Fruit fly (Drosophila melanogaster) whole organism, embryonic: ENCODE results near the gene Cda5.
A peak's percentile ranks its signal among the peaks of the same experiment; 100 is the strongest.

Experiments used
- Adf1 ChIP-seq: fragments of 200-800 bp; sonication (Bioruptor generic); IDR thresholded peaks from 2 replicates; pipeline ENCODE4 v1.3.6; 2022; ENCODE audit warnings: missing biosample characterization, missing genetic modification characterization
- BtbVII ChIP-seq: fragments of 200-800 bp; sonication (Bioruptor generic); optimal IDR thresholded peaks from 3 replicates; lab custom pipeline; 2017; ENCODE audit warnings: missing biosample characterization, mild to moderate bottlenecking, missing genetic modification characterization
- CG10274 ChIP-seq: fragments of 200-800 bp; sonication (Bioruptor generic); optimal IDR thresholded peaks from 3 replicates; lab custom pipeline; 2017; ENCODE audit warnings: missing biosample characterization, mild to moderate bottlenecking, missing genetic modification characterization
- CG10959 ChIP-seq: fragments of 200-800 bp; sonication (Bioruptor generic); IDR thresholded peaks from 2 replicates; pipeline ENCODE4 v1.3.6; 2022; ENCODE audit warnings: missing biosample characterization, missing genetic modification characterization
- CG11093 ChIP-seq: fragments of 200-800 bp; sonication (Bioruptor generic); IDR thresholded peaks from 3 replicates; pipeline ENCODE4 v1.3.6; 2022; ENCODE audit warnings: missing biosample characterization, missing genetic modification characterization
- CG13894 ChIP-seq: fragments of 200-800 bp; sonication (Bioruptor generic); optimal IDR thresholded peaks from 3 replicates; lab custom pipeline; 2018; ENCODE audit warnings: missing biosample characterization, mild to moderate bottlenecking, missing genetic modification characterization, moderate library complexity
- CG14710 ChIP-seq: fragments of 200-800 bp; sonication (Bioruptor generic); optimal IDR thresholded peaks from 3 replicates; lab custom pipeline; 2019; ENCODE audit warnings: missing biosample characterization, mild to moderate bottlenecking, missing genetic modification characterization, moderate library complexity
- CG14965 ChIP-seq: fragments of 200-800 bp; sonication (Bioruptor generic); optimal IDR thresholded peaks from 2 replicates; lab custom pipeline; 2016; ENCODE audit warnings: missing biosample characterization, missing genetic modification characterization, borderline replicate concordance
- CG15011 ChIP-seq: fragments of 200-800 bp; sonication (Bioruptor generic); optimal IDR thresholded peaks from 3 replicates; lab custom pipeline; 2018; ENCODE audit warnings: missing biosample characterization, mild to moderate bottlenecking, missing genetic modification characterization
- CG1529 ChIP-seq: fragments of 200-800 bp; sonication (Bioruptor generic); optimal IDR thresholded peaks from 3 replicates; lab custom pipeline; 2018; ENCODE audit warnings: missing biosample characterization, missing genetic modification characterization
- CG17361 ChIP-seq: fragments of 200-800 bp; sonication (Bioruptor generic); IDR thresholded peaks from 3 replicates; pipeline ENCODE4 v1.3.6; 2022; ENCODE audit warnings: missing biosample characterization, missing genetic modification characterization
- CG17568 ChIP-seq: fragments of 200-800 bp; sonication (Bioruptor generic); optimal IDR thresholded peaks from 2 replicates; lab custom pipeline; 2018; ENCODE audit warnings: missing biosample characterization, mild to moderate bottlenecking, missing genetic modification characterization, moderate library complexity
- CG17612 ChIP-seq: fragments of 200-800 bp; sonication (Bioruptor generic); IDR thresholded peaks from 2 replicates; pipeline ENCODE4 v1.3.6; 2022; ENCODE audit warnings: missing biosample characterization, missing genetic modification characterization
- CG5180 ChIP-seq: fragments of 200-800 bp; sonication (Bioruptor generic); optimal IDR thresholded peaks from 3 replicates; lab custom pipeline; 2017; ENCODE audit warnings: missing biosample characterization, missing genetic modification characterization, mild to moderate bottlenecking, moderate library complexity, missing genetic modification reagents
- CG6689 ChIP-seq: fragments of 200-800 bp; sonication (Bioruptor generic); IDR thresholded peaks from 2 replicates; pipeline ENCODE4 v1.3.6; 2022; ENCODE audit warnings: missing biosample characterization, missing genetic modification characterization
- CG8089 ChIP-seq: fragments of 200-800 bp; sonication (Bioruptor generic); optimal IDR thresholded peaks from 3 replicates; lab custom pipeline; 2016; ENCODE audit warnings: missing biosample characterization, missing genetic modification characterization
- CG9727 ChIP-seq: fragments of 200-800 bp; sonication (Bioruptor generic); optimal IDR thresholded peaks from 3 replicates; lab custom pipeline; 2017; ENCODE audit warnings: missing biosample characterization, mild to moderate bottlenecking, missing genetic modification characterization
- D19A ChIP-seq: fragments of 200-800 bp; optimal IDR thresholded peaks from 3 replicates; lab custom pipeline; 2019; ENCODE audit warnings: missing biosample characterization, mild to moderate bottlenecking, missing genetic modification characterization, moderate library complexity
- Dad ChIP-seq: fragments of 200-800 bp; sonication (Bioruptor generic); optimal IDR thresholded peaks from 3 replicates; lab custom pipeline; 2016; ENCODE audit warnings: missing biosample characterization, missing genetic modification characterization
- Dip2 ChIP-seq: fragments of 200-800 bp; sonication (Bioruptor generic); IDR thresholded peaks from 2 replicates; pipeline ENCODE4 v1.3.6; 2022; ENCODE audit warnings: missing biosample characterization, missing genetic modification characterization
- Doc2 ChIP-seq: fragments of 200-800 bp; sonication (Bioruptor generic); IDR thresholded peaks from 2 replicates; pipeline ENCODE4 v1.3.6; 2022; ENCODE audit warnings: missing biosample characterization, missing genetic modification characterization
- Fer2 ChIP-seq: fragments of 200-800 bp; sonication (Bioruptor generic); optimal IDR thresholded peaks from 2 replicates; lab custom pipeline; 2018; ENCODE audit warnings: missing biosample characterization, mild to moderate bottlenecking, missing genetic modification characterization, moderate library complexity
- HLH3B ChIP-seq: fragments of 200-800 bp; sonication (Bioruptor generic); IDR thresholded peaks from 2 replicates; pipeline ENCODE4 v1.3.6; 2022; ENCODE audit warnings: missing biosample characterization, missing genetic modification characterization
- HLH54F ChIP-seq: fragments of 200-800 bp; sonication (Bioruptor generic); optimal IDR thresholded peaks from 3 replicates; lab custom pipeline; 2016; ENCODE audit warnings: missing biosample characterization, missing genetic modification characterization
- Hand ChIP-seq: fragments of 200-800 bp; sonication (Bioruptor generic); optimal IDR thresholded peaks from 2 replicates; lab custom pipeline; 2017; ENCODE audit warnings: mild to moderate bottlenecking, missing biosample characterization, missing genetic modification reagents, missing genetic modification characterization
- Hr39 ChIP-seq: fragments of >200 bp; optimal IDR thresholded peaks from 2 replicates; lab custom pipeline; 2017
- Jarid2 ChIP-seq: fragments of 200-800 bp; sonication (Bioruptor generic); optimal IDR thresholded peaks from 3 replicates; lab custom pipeline; 2017; ENCODE audit warnings: mild to moderate bottlenecking, missing biosample characterization, missing genetic modification reagents, missing genetic modification characterization
- Mrtf ChIP-seq: fragments of 200-800 bp; sonication (Bioruptor generic); IDR thresholded peaks from 3 replicates; pipeline ENCODE4 v1.3.6; 2022; ENCODE audit warnings: missing biosample characterization, missing genetic modification characterization
- NC2β ChIP-seq: fragments of 200-800 bp; sonication (Bioruptor generic); optimal IDR thresholded peaks from 2 replicates; lab custom pipeline; 2016; ENCODE audit warnings: missing biosample characterization, missing genetic modification characterization
- Nf-YB ChIP-seq: fragments of 200-800 bp; sonication (Bioruptor generic); optimal IDR thresholded peaks from 3 replicates; lab custom pipeline; 2019; ENCODE audit warnings: missing biosample characterization, mild to moderate bottlenecking, missing genetic modification characterization, moderate library complexity
- Oli ChIP-seq: fragments of 200-800 bp; sonication (Bioruptor generic); optimal IDR thresholded peaks from 2 replicates; lab custom pipeline; 2018; ENCODE audit warnings: missing biosample characterization, mild to moderate bottlenecking, missing genetic modification characterization, moderate library complexity
- Optix ChIP-seq: fragments of 200-800 bp; sonication (Bioruptor generic); IDR thresholded peaks from 3 replicates; pipeline ENCODE4 v1.3.6; 2022; ENCODE audit warnings: missing biosample characterization, missing genetic modification characterization
- ap ChIP-seq: fragments of 200-800 bp; sonication (Bioruptor generic); IDR thresholded peaks from 2 replicates; pipeline ENCODE4 v1.3.6; 2022; ENCODE audit warnings: missing biosample characterization, missing genetic modification characterization
- az2 ChIP-seq: fragments of 200-800 bp; sonication (Bioruptor generic); optimal IDR thresholded peaks from 3 replicates; lab custom pipeline; 2016; ENCODE audit warnings: missing biosample characterization, missing genetic modification characterization
- bcd ChIP-seq: fragments of 200-800 bp; sonication (Bioruptor generic); optimal IDR thresholded peaks from 2 replicates; lab custom pipeline; 2017; ENCODE audit warnings: missing biosample characterization, mild to moderate bottlenecking, missing genetic modification characterization
- cato ChIP-seq: fragments of 200-800 bp; sonication (Bioruptor generic); optimal IDR thresholded peaks from 2 replicates; lab custom pipeline; 2016; ENCODE audit warnings: missing biosample characterization, missing genetic modification characterization, borderline replicate concordance
- ftz-f1 ChIP-seq: fragments of 200-800 bp; sonication (Bioruptor generic); optimal IDR thresholded peaks from 2 replicates; lab custom pipeline; 2016; ENCODE audit warnings: missing biosample characterization, missing genetic modification characterization
- gem ChIP-seq: fragments of 200-800 bp; sonication (Bioruptor generic); optimal IDR thresholded peaks from 2 replicates; lab custom pipeline; 2019; ENCODE audit warnings: missing biosample characterization, mild to moderate bottlenecking, missing genetic modification characterization, moderate library complexity
- klu ChIP-seq: fragments of 200-800 bp; sonication (Bioruptor generic); IDR thresholded peaks from 2 replicates; pipeline ENCODE4 v1.3.6; 2022; ENCODE audit warnings: missing biosample characterization, missing genetic modification characterization
- luna ChIP-seq: fragments of 200-800 bp; sonication (Bioruptor generic); optimal IDR thresholded peaks from 2 replicates; lab custom pipeline; 2016; ENCODE audit warnings: missing biosample characterization, missing genetic modification characterization
- maf-S ChIP-seq: fragments of 200-800 bp; sonication (Bioruptor generic); optimal IDR thresholded peaks from 2 replicates; lab custom pipeline; 2016; ENCODE audit warnings: missing biosample characterization, missing genetic modification characterization
- mld ChIP-seq: fragments of 200-800 bp; sonication (Bioruptor generic); IDR thresholded peaks from 3 replicates; pipeline ENCODE4 v1.3.6; 2022; ENCODE audit warnings: missing biosample characterization, missing genetic modification characterization; ENCODE audit not compliant: partially characterized antibody
- nmo ChIP-seq: fragments of 200-800 bp; sonication (Bioruptor generic); optimal IDR thresholded peaks from 2 replicates; lab custom pipeline; 2018; ENCODE audit warnings: missing biosample characterization, mild to moderate bottlenecking, missing genetic modification characterization, moderate library complexity
- oc ChIP-seq: fragments of 200-800 bp; sonication (Bioruptor generic); optimal IDR thresholded peaks from 2 replicates; lab custom pipeline; 2018; ENCODE audit warnings: missing biosample characterization, mild to moderate bottlenecking, missing genetic modification characterization, moderate library complexity
- otp ChIP-seq: fragments of 200-800 bp; sonication (Bioruptor generic); IDR thresholded peaks from 3 replicates; pipeline ENCODE4, ENCODE4 v1.3.6; 2022; ENCODE audit warnings: missing biosample characterization, missing genetic modification characterization
- pho ChIP-seq: fragments of 200-800 bp; sonication (Bioruptor generic); optimal IDR thresholded peaks from 2 replicates; lab custom pipeline; 2016; ENCODE audit warnings: missing biosample characterization, missing genetic modification characterization
- phol ChIP-seq: fragments of 200-800 bp; sonication (Bioruptor generic); optimal IDR thresholded peaks from 3 replicates; lab custom pipeline; 2018; ENCODE audit warnings: missing biosample characterization, mild to moderate bottlenecking, missing genetic modification characterization, moderate library complexity
- prd ChIP-seq, 3 experiments: fragments of >200 bp in 2 of 3; fragments of 200-800 bp in 1 of 3; sonication (Bioruptor generic) in 1 of 3; optimal IDR thresholded peaks in 2 of 3; IDR thresholded peaks in 1 of 3; 2 replicates in 2 of 3; 3 replicates in 1 of 3; pipeline versions ENCODE4 v1.3.6 to Lab custom; 2017 to 2022; ENCODE audit warnings: missing biosample characterization in 1 of 3, missing genetic modification characterization in 1 of 3
- ro ChIP-seq: fragments of 200-800 bp; sonication (Bioruptor generic); IDR thresholded peaks from 2 replicates; pipeline ENCODE4 v1.3.6; 2022; ENCODE audit warnings: missing biosample characterization, missing genetic modification characterization
- shn ChIP-seq: fragments of 200-800 bp; sonication (Bioruptor generic); optimal IDR thresholded peaks from 3 replicates; lab custom pipeline; 2016; ENCODE audit warnings: missing biosample characterization, missing genetic modification characterization
- sisA ChIP-seq: fragments of 200-800 bp; sonication (Bioruptor generic); IDR thresholded peaks from 2 replicates; pipeline ENCODE4 v1.3.6; 2022; ENCODE audit warnings: missing biosample characterization, missing genetic modification characterization
- wek ChIP-seq: fragments of 200-800 bp; sonication (Bioruptor generic); optimal IDR thresholded peaks from 3 replicates; lab custom pipeline; 2018; ENCODE audit warnings: missing biosample characterization, mild to moderate bottlenecking, missing genetic modification characterization, moderate library complexity

The Cda5 gene

dm6 chr2L:81198-81597 is 16.0 kb upstream of the Cda5 start (continued):
- TF ChIP-seq wek (GFP tag; lab: Kevin White, UChicago) (peak; percentile 79), Doc2 (GFP tag; lab: Robert Waterston, UW) (no peak), D19A (tag; lab: Kevin White, UChicago) (no peak), az2 (GFP tag; lab: Kevin White, UChicago) (no peak), CG10959 (GFP tag; lab: Robert Waterston, UW) (no peak), pho (GFP tag; lab: Kevin White, UChicago) (no peak), NC2β (GFP tag; lab: Kevin White, UChicago) (no peak), CG17568 (peak; percentile 72), Dip2 (GFP tag; lab: Robert Waterston, UW) (no peak), shn (GFP tag; lab: Kevin White, UChicago) (no peak), CG5180 (GFP tag; lab: Kevin White, UChicago) (peak; percentile 57), ftz-f1 (no peak), otp (peak; percentile 10; the same call in 1 of the 3 replicates), bcd (GFP tag; lab: Kevin White, UChicago) (no peak), prd (optimal IDR thresholded peaks at IDR 0.05; lab: Kevin White, UChicago) (no peak), prd (GFP tag; IDR thresholded peaks at IDR 0.05; lab: Robert Waterston, UW) (no peak), Fer2 (no peak), CG13894 (no peak), klu (GFP tag; lab: Robert Waterston, UW) (no peak), maf-S (GFP tag; lab: Kevin White, UChicago) (no peak), cato (GFP tag; lab: Kevin White, UChicago) (no peak), Jarid2 (GFP tag; lab: Kevin White, UChicago) (no peak), nmo (GFP tag; lab: Kevin White, UChicago) (no peak), CG6689 (GFP tag; lab: Robert Waterston, UW) (no peak), sisA (GFP tag; lab: Robert Waterston, UW) (no peak), HLH3B (GFP tag; lab: Robert Waterston, UW) (no peak; the same call in 1 of the 2 replicates), Mrtf (GFP tag; lab: Robert Waterston, UW) (no peak), ap (no peak), phol (tag; lab: Kevin White, UChicago) (no peak), luna (GFP tag; lab: Kevin White, UChicago) (no peak), CG17612 (GFP tag; lab: Robert Waterston, UW) (no peak), CG10274 (GFP tag; lab: Kevin White, UChicago) (peak; percentile 19), HLH54F (GFP tag; lab: Kevin White, UChicago) (no peak), Dad (GFP tag; lab: Kevin White, UChicago) (no peak), Hr39 (no peak), CG8089 (GFP tag; lab: Kevin White, UChicago) (no peak), Adf1 (GFP tag; lab: Robert Waterston, UW) (no peak), BtbVII (GFP tag; lab: Kevin White, UChicago) (peak; percentile 71), mld (GFP tag; lab: Robert Waterston, UW) (no peak), oc (tag; lab: Kevin White, UChicago) (no peak), gem (peak; percentile 22), Oli (tag; lab: Kevin White, UChicago) (no peak), Optix (GFP tag; lab: Robert Waterston, UW) (no peak), CG11093 (GFP tag; lab: Robert Waterston, UW) (no peak), CG14965 (GFP tag; lab: Kevin White, UChicago) (no peak), ro (GFP tag; lab: Robert Waterston, UW) (no peak), CG9727 (GFP tag; lab: Kevin White, UChicago) (no peak), Nf-YB (GFP tag; lab: Kevin White, UChicago) (peak; percentile 27), Hand (peak; percentile 14), CG17361 (GFP tag; lab: Robert Waterston, UW) (no peak), CG15011 (GFP tag; lab: Kevin White, UChicago) (peak; percentile 28), CG14710 (no peak), CG1529 (GFP tag; lab: Kevin White, UChicago) (peak; percentile 55)
